Worm (Caenorhabditis elegans) whole organism, L4 larva: ENCODE measurements around the gene str-141.

Experiments
- D1046.2 ChIP-seq: fragments of 200-800 bp; sonication (Bioruptor generic); IDR thresholded peaks from 2 replicates; pipeline ENCODE4 v1.3.6; 2022; ENCODE audit warnings: missing genetic modification characterization, missing compliant biosample characterization
- F10B5.3 ChIP-seq: sonication (generic microtip); optimal IDR thresholded peaks from 2 replicates; lab custom pipeline; 2016; ENCODE audit warnings: mild to moderate bottlenecking, missing genetic modification characterization, missing compliant biosample characterization
- F44E2.7 ChIP-seq: fragments of 200-800 bp; sonication (Bioruptor generic); IDR thresholded peaks from 2 replicates; pipeline ENCODE4 v2.1.2; 2022; ENCODE audit warnings: missing genetic modification characterization, missing compliant biosample characterization
- R02D3.7 ChIP-seq: fragments of 150-350 bp; sonication (generic microtip); optimal IDR thresholded peaks from 3 replicates; lab custom pipeline; 2014; ENCODE audit warnings: missing biosample characterization, missing genetic modification characterization
- Y105C5A.15 ChIP-seq: fragments of 200-800 bp; sonication (Bioruptor generic); IDR thresholded peaks from 2 replicates; pipeline ENCODE4 v1.3.6; 2022; ENCODE audit warnings: missing genetic modification characterization, missing compliant biosample characterization
- Y75B8A.6 ChIP-seq: fragments of 200-800 bp; sonication (Bioruptor generic); IDR thresholded peaks from 2 replicates; pipeline ENCODE4 v1.3.6; 2022; ENCODE audit warnings: missing genetic modification reagents, missing genetic modification characterization, missing compliant biosample characterization
- arid-1 ChIP-seq: fragments of 200-800 bp; sonication (Bioruptor generic); conservative IDR thresholded peaks from 2 replicates; pipeline ENCODE4 v1.3.6; 2022; ENCODE audit warnings: missing genetic modification reagents, missing genetic modification characterization, missing compliant biosample characterization
- ceh-28 ChIP-seq: fragments of 150-350 bp; optimal IDR thresholded peaks from 2 replicates; lab custom pipeline; 2014; ENCODE audit warnings: missing biosample characterization, missing genetic modification reagents, missing genetic modification characterization
- ceh-44 ChIP-seq: fragments of 200-800 bp; sonication (Bioruptor generic); IDR thresholded peaks from 2 replicates; pipeline ENCODE4 v1.3.6; 2022; ENCODE audit warnings: missing genetic modification reagents, missing genetic modification characterization, missing compliant biosample characterization
- ces-1 ChIP-seq: fragments of 150-350 bp; sonication (generic microtip); optimal IDR thresholded peaks from 4 replicates; lab custom pipeline; 2014; ENCODE audit warnings: missing biosample characterization, missing genetic modification reagents, missing genetic modification characterization
- ctbp-1 ChIP-seq: fragments of 200-800 bp; sonication (Bioruptor generic); IDR thresholded peaks from 2 replicates; pipeline ENCODE4 v1.3.6; 2022; ENCODE audit warnings: missing genetic modification reagents, missing genetic modification characterization, missing compliant biosample characterization
- daf-16 ChIP-seq, 3 experiments: sonication (generic microtip); optimal IDR thresholded peaks; 2 replicates each; lab custom pipeline; 2016 to 2017; ENCODE audit warnings: missing genetic modification characterization in 3 of 3, missing genetic modification reagents in 3 of 3, mild to moderate bottlenecking in 2 of 3, missing compliant biosample characterization in 2 of 3, missing biosample characterization in 1 of 3, moderate library complexity in 1 of 3
- dmd-8 ChIP-seq: fragments of 200-800 bp; sonication (Bioruptor generic); IDR thresholded peaks from 2 replicates; pipeline ENCODE4 v1.3.6; 2022; ENCODE audit warnings: missing genetic modification characterization, missing compliant biosample characterization
- dpl-1 ChIP-seq: fragments of 150-350 bp; optimal IDR thresholded peaks from 2 replicates; lab custom pipeline; 2014; ENCODE audit warnings: missing biosample characterization, missing genetic modification reagents, missing genetic modification characterization
- duxl-1 ChIP-seq: sonication (generic microtip); optimal IDR thresholded peaks from 2 replicates; lab custom pipeline; 2016; ENCODE audit warnings: mild to moderate bottlenecking, missing genetic modification characterization, moderate library complexity, missing compliant biosample characterization; ENCODE audit not compliant: poor library complexity
- dve-1 ChIP-seq: sonication (generic microtip); optimal IDR thresholded peaks from 2 replicates; lab custom pipeline; 2017; ENCODE audit warnings: antibody characterized with exemption, mild to moderate bottlenecking, missing genetic modification characterization, missing compliant biosample characterization; ENCODE audit not compliant: insufficient read depth
- egl-43 ChIP-seq: fragments of 200-800 bp; sonication (Bioruptor generic); IDR thresholded peaks from 2 replicates; pipeline ENCODE4 v1.3.6; 2022; ENCODE audit warnings: missing genetic modification reagents, missing genetic modification characterization, missing compliant biosample characterization
- hmg-1.1 ChIP-seq: fragments of 200-800 bp; sonication (Bioruptor generic); IDR thresholded peaks from 2 replicates; pipeline ENCODE4 v1.3.6; 2022; ENCODE audit warnings: missing genetic modification reagents, missing genetic modification characterization, missing compliant biosample characterization
- lin-13 ChIP-seq: fragments of 150-350 bp; optimal IDR thresholded peaks from 2 replicates; lab custom pipeline; 2014; ENCODE audit warnings: missing biosample characterization, missing genetic modification reagents, missing genetic modification characterization
- lin-29 ChIP-seq: fragments of 200-800 bp; sonication (Bioruptor generic); IDR thresholded peaks from 2 replicates; pipeline ENCODE4 v1.3.6; 2022; ENCODE audit warnings: missing genetic modification reagents, missing genetic modification characterization, missing compliant biosample characterization
- madf-9 ChIP-seq: fragments of 200-800 bp; sonication (Bioruptor generic); conservative IDR thresholded peaks from 2 replicates; pipeline ENCODE4 v1.3.6; 2022; ENCODE audit warnings: missing genetic modification reagents, missing genetic modification characterization, missing compliant biosample characterization
- mdl-1 ChIP-seq, 2 experiments: fragments of 150-350 bp in 1 of 2; sonication (generic microtip) in 1 of 2; optimal IDR thresholded peaks; 2 replicates each; lab custom pipeline; 2014 to 2017; ENCODE audit warnings: missing biosample characterization in 2 of 2, missing genetic modification characterization in 2 of 2
- nhr-10 ChIP-seq: fragments of 150-350 bp; optimal IDR thresholded peaks from 2 replicates; lab custom pipeline; 2014; ENCODE audit warnings: missing biosample characterization, missing genetic modification characterization
- nhr-25 ChIP-seq: sonication (generic microtip); optimal IDR thresholded peaks from 2 replicates; lab custom pipeline; 2017; ENCODE audit warnings: missing genetic modification characterization, mild to moderate bottlenecking, missing compliant biosample characterization, antibody characterized with exemption, moderate library complexity, borderline replicate concordance; ENCODE audit not compliant: insufficient read depth
- nhr-48 ChIP-seq: sonication (generic microtip); optimal IDR thresholded peaks from 2 replicates; lab custom pipeline; 2016; ENCODE audit warnings: mild to moderate bottlenecking, missing genetic modification characterization, missing compliant biosample characterization
- nhr-6 ChIP-seq: fragments of 150-350 bp; optimal IDR thresholded peaks from 2 replicates; lab custom pipeline; 2014; ENCODE audit warnings: missing biosample characterization, missing genetic modification characterization
- php-3 ChIP-seq: fragments of 200-800 bp; sonication (Bioruptor generic); IDR thresholded peaks from 2 replicates; pipeline ENCODE4 v1.3.6; 2022; ENCODE audit warnings: missing genetic modification reagents, missing genetic modification characterization, missing compliant biosample characterization
- pqm-1 ChIP-seq: sonication (generic microtip); optimal IDR thresholded peaks from 2 replicates; lab custom pipeline; 2017; ENCODE audit warnings: missing biosample characterization, missing genetic modification characterization
- rbr-2 ChIP-seq: sonication (generic microtip); optimal IDR thresholded peaks from 2 replicates; lab custom pipeline; 2016; ENCODE audit warnings: missing genotype, missing genetic modification characterization, missing compliant biosample characterization
- saeg-2 ChIP-seq: fragments of 200-800 bp; sonication (Bioruptor generic); IDR thresholded peaks from 2 replicates; pipeline ENCODE4 v1.3.6; 2022; ENCODE audit warnings: missing genetic modification reagents, missing genetic modification characterization, missing compliant biosample characterization
- unc-39 ChIP-seq: sonication (generic microtip); optimal IDR thresholded peaks from 2 replicates; lab custom pipeline; 2017; ENCODE audit warnings: missing biosample characterization, missing genetic modification characterization
- unc-62 ChIP-seq, 3 experiments: fragments of 150-350 bp in 1 of 3; sonication (generic microtip); optimal IDR thresholded peaks in 2 of 3; peaks in 1 of 3; 1 replicate in 1 of 3; 2 replicates in 2 of 3; lab custom pipeline; 2014 to 2017; ENCODE audit warnings: missing biosample characterization in 3 of 3, missing genetic modification characterization in 3 of 3, missing genetic modification reagents in 3 of 3, missing genotype in 1 of 3
- zfp-3 ChIP-seq: fragments of 200-800 bp; sonication (Bioruptor generic); conservative IDR thresholded peaks from 2 replicates; pipeline ENCODE4 v1.3.6; 2022; ENCODE audit warnings: missing genetic modification reagents, missing genetic modification characterization, missing compliant biosample characterization
- zip-2 ChIP-seq: fragments of 150-350 bp; optimal IDR thresholded peaks from 2 replicates; lab custom pipeline; 2014; ENCODE audit warnings: missing biosample characterization, missing genetic modification characterization

Gene str-141

ce11 chrV:11298632-11299031 lies 25.0 kb downstream of the str-141 start, which contains the start of gene T03F7.5:
Gene T03F7.5, minus strand, starts transcription at chrV:11298732.
- TF ChIP-seq lin-13 (GFP tag; lab: Kevin White, UChicago): no peak
- no peak for TF ChIP-seq dve-1 (tag; lab: Kevin White, UChicago)
- TF ChIP-seq R02D3.7: no peak
- no peak for TF ChIP-seq Y105C5A.15
- no peak for TF ChIP-seq madf-9 (GFP tag; lab: Robert Waterston, UW)
- TF ChIP-seq nhr-25 (tag; lab: Kevin White, UChicago): no peak
- TF ChIP-seq ces-1 (GFP tag; lab: Kevin White, UChicago): no peak

- TF ChIP-seq F44E2.7 (GFP tag; lab: Robert Waterston, UW): no peak
- TF ChIP-seq ctbp-1 (GFP tag; lab: Robert Waterston, UW): no peak
- TF ChIP-seq rbr-2: no peak
- no peak for TF ChIP-seq php-3 (GFP tag; lab: Robert Waterston, UW)
- TF ChIP-seq D1046.2 (GFP tag; lab: Robert Waterston, UW): no peak
- TF ChIP-seq ceh-28 (tag; lab: Kevin White, UChicago): no peak
- no peak for TF ChIP-seq zfp-3
- no peak for TF ChIP-seq pqm-1 (tag; lab: Kevin White, UChicago)
- TF ChIP-seq hmg-1.1 (GFP tag; lab: Robert Waterston, UW): no peak
- TF ChIP-seq nhr-48 (tag; lab: Kevin White, UChicago): no peak
- no peak for TF ChIP-seq unc-39
- no peak for TF ChIP-seq lin-29 (GFP tag; lab: Robert Waterston, UW)
- TF ChIP-seq egl-43 (GFP tag; lab: Robert Waterston, UW): no peak
- no peak for TF ChIP-seq arid-1
- no peak for TF ChIP-seq unc-62 (GFP tag; optimal IDR thresholded peaks at IDR 0.05 in 1 of 2; lab: Kevin White, UChicago)
- TF ChIP-seq unc-62 (tag; optimal IDR thresholded peaks at IDR 0.05; lab: Kevin White, UChicago): no peak
- TF ChIP-seq Y75B8A.6 (GFP tag; lab: Robert Waterston, UW): no peak
- TF ChIP-seq duxl-1 (tag; lab: Kevin White, UChicago): no peak
- TF ChIP-seq dmd-8 (GFP tag; lab: Robert Waterston, UW): no peak
Observed at ce11 chrV:11294393-11294792, 29.2 kb downstream of the str-141 start, which contains the start of gene T03F7.6. Gene T03F7.6, plus strand, starts transcription at chrV:11294693.

ce11 chrV:11292682-11293081 lies 30.9 kb downstream of the str-141 start:
- TF ChIP-seq daf-16 (GFP tag; optimal IDR thresholded peaks at IDR 0.05; lab: Kevin White, UChicago): no peak
- TF ChIP-seq daf-16 (tag; optimal IDR thresholded peaks at IDR 0.05; lab: Kevin White, UChicago): no peak
- no peak for TF ChIP-seq nhr-10 (tag; lab: Kevin White, UChicago)
- TF ChIP-seq F10B5.3: no peak
- no peak for TF ChIP-seq dpl-1 (GFP tag; lab: Kevin White, UChicago)
- no peak for TF ChIP-seq mdl-1 (tag; optimal IDR thresholded peaks at IDR 0.05; lab: Kevin White, UChicago)
- TF ChIP-seq zip-2 (tag; lab: Kevin White, UChicago): no peak
- no peak for TF ChIP-seq saeg-2 (GFP tag; lab: Robert Waterston, UW)
- no peak for TF ChIP-seq lin-13 (GFP tag; lab: Kevin White, UChicago)

- TF ChIP-seq ceh-44 (GFP tag; lab: Robert Waterston, UW) (no peak), nhr-6 (tag; lab: Kevin White, UChicago) (no peak), F44E2.7 (GFP tag; lab: Robert Waterston, UW) (no peak), Y75B8A.6 (GFP tag; lab: Robert Waterston, UW) (no peak)
Observed at ce11 chrV:11290888-11291287, 32.7 kb downstream of the str-141 start, which contains the start of gene C03E10.1. Gene C03E10.1, plus strand, starts transcription at chrV:11291188.
